Worm (Caenorhabditis elegans): ENCODE results near the gene brc-1.
A peak's percentile ranks its signal among the peaks of the same experiment; 100 is the strongest.
"Not testable (repeated sequence)": the region's sequence is repeated elsewhere in the genome, so short reads cannot be mapped to it uniquely, and the experiment has no call there.

brc-1 gene

ce11 chrIII:3867378-3867904 is 4.7 kb upstream of the brc-1 start, which contains the start of gene rpl-3 (continued):
- peak; percentile 100 for TF ChIP-seq hmg-1.1 (GFP tag; IDR thresholded peaks at IDR 0.05)
- peak; percentile 100 for TF ChIP-seq egl-43 (GFP tag; IDR thresholded peaks at IDR 0.05)
- TF ChIP-seq F37D6.2 (tag; optimal IDR thresholded peaks at IDR 0.05): peak; percentile 98
- peak; percentile 92 for TF ChIP-seq zip-11 (GFP tag; IDR thresholded peaks at IDR 0.05)

- TF ChIP-seq hlh-30 (tag; optimal IDR thresholded peaks at IDR 0.05; ENCODE audit: insufficient read depth) (peak; percentile 1), rbr-2 (tag; optimal IDR thresholded peaks at IDR 0.05) (peak; percentile 9), ceh-44 (GFP tag; IDR thresholded peaks at IDR 0.05) (no peak), hlh-11 (tag; optimal IDR thresholded peaks at IDR 0.05) (peak; percentile 17), gei-8 (GFP tag; optimal IDR thresholded peaks at IDR 0.05) (peak; percentile 7), zfp-3 (GFP tag; conservative IDR thresholded peaks at IDR 0.05) (0 out of 2 replicates have a peak, but pooled peaks have one; percentile 19), Y48G9A.11 (GFP tag; IDR thresholded peaks at IDR 0.05) (0 out of 2 replicates have a peak, but pooled peaks have one; percentile 25), dve-1 (tag; optimal IDR thresholded peaks at IDR 0.05; ENCODE audit: insufficient read depth) (peak; percentile 25), aha-1 (tag) (peak; percentile 95), jun-1 (tag; optimal IDR thresholded peaks at IDR 0.05) (no peak), ama-1 (optimal IDR thresholded peaks at IDR 0.05) (no peak), mep-1 (tag; optimal IDR thresholded peaks at IDR 0.05) (peak; percentile 29), ces-1 (GFP tag; optimal IDR thresholded peaks at IDR 0.05) (peak; percentile 87), daf-16 (GFP tag; optimal IDR thresholded peaks at IDR 0.05) (no peak), daf-16 (tag; optimal IDR thresholded peaks at IDR 0.05) (peak; percentile 4), lsy-2 (tag; optimal IDR thresholded peaks at IDR 0.05) (peak in 1 of 2 experiments; percentile 34), unc-39 (tag; optimal IDR thresholded peaks at IDR 0.05) (no peak), hif-1 (tag; optimal IDR thresholded peaks at IDR 0.05) (peak in 1 of 2 experiments; percentile 30)
These were observed 1.2 kb upstream of the brc-1 start, which contains the start of gene acs-19 for ce11 chrIII:3863814-3864507. Gene acs-19 (plus strand): TSS chrIII:3864489.

ce11 chrIII:3858003-3858402 is 4.8 kb downstream of the brc-1 start:
- TF ChIP-seq dve-1 (tag; optimal IDR thresholded peaks at IDR 0.05; ENCODE audit: insufficient read depth) (peak; percentile 46), nhr-28 (tag; optimal IDR thresholded peaks at IDR 0.05) (peak; percentile 8), php-3 (GFP tag; IDR thresholded peaks at IDR 0.05) (0 out of 2 replicates have a peak, but pooled peaks have one; percentile 30), daf-16 (tag; optimal IDR thresholded peaks at IDR 0.05) (peak; percentile 91), dmd-6 (GFP tag; IDR thresholded peaks at IDR 0.05) (peak; percentile 69), hlh-11 (tag; optimal IDR thresholded peaks at IDR 0.05) (peak; percentile 40), lsy-2 (tag; optimal IDR thresholded peaks at IDR 0.05) (peak in 1 of 2 experiments; percentile 30), mxl-2 (GFP tag; conservative IDR thresholded peaks at IDR 0.05) (0 out of 2 replicates have a peak, but pooled peaks have one; percentile 22)
- not testable (repeated sequence) for TF ChIP-seq daf-16 (GFP tag; optimal IDR thresholded peaks at IDR 0.05)

- TF ChIP-seq tag-97 (GFP tag; IDR thresholded peaks at IDR 0.05) (0 out of 2 replicates have a peak, but pooled peaks have one; percentile 38), dmd-6 (GFP tag; IDR thresholded peaks at IDR 0.05) (peak; percentile 92), nhr-42 (GFP tag; IDR thresholded peaks at IDR 0.05) (peak; percentile 90; the same call in 1 of the 2 replicates), T20F7.1 (GFP tag; optimal IDR thresholded peaks at IDR 0.05) (peak; percentile 69), egl-43 (GFP tag; IDR thresholded peaks at IDR 0.05) (0 out of 2 replicates have a peak, but pooled peaks have one; percentile 38), ceh-20 (GFP tag; IDR thresholded peaks at IDR 0.05) (peak; percentile 86), hlh-11 (tag; optimal IDR thresholded peaks at IDR 0.05) (peak; percentile 33), vab-7 (GFP tag; IDR thresholded peaks at IDR 0.05) (peak; percentile 85), madf-5 (GFP tag; IDR thresholded peaks at IDR 0.05) (peak in 1 of 2 experiments; percentile 67; a peak in 1 of 4 replicates), lin-29 (GFP tag; IDR thresholded peaks at IDR 0.05) (peak; percentile 72), rbr-2 (tag; optimal IDR thresholded peaks at IDR 0.05) (peak; percentile 50), saeg-2 (GFP tag; IDR thresholded peaks at IDR 0.05) (0 out of 2 replicates have a peak, but pooled peaks have one; percentile 23), dpl-1 (GFP tag; optimal IDR thresholded peaks at IDR 0.05) (peak; percentile 7), T26A8.4 (GFP tag; IDR thresholded peaks at IDR 0.05) (peak; percentile 85), D1046.2 (GFP tag; IDR thresholded peaks at IDR 0.05) (peak; percentile 92), ceh-44 (GFP tag; IDR thresholded peaks at IDR 0.05) (peak; percentile 73; the same call in 1 of the 2 replicates), ZK337.2 (GFP tag; IDR thresholded peaks at IDR 0.05) (peak; percentile 94), Y48G9A.11 (GFP tag; IDR thresholded peaks at IDR 0.05) (peak; percentile 60; the same call in 1 of the 2 replicates), ctbp-1 (GFP tag; IDR thresholded peaks at IDR 0.05) (peak; percentile 82), tra-1 (GFP tag; IDR thresholded peaks at IDR 0.05) (peak; percentile 88), lsy-2 (tag; optimal IDR thresholded peaks at IDR 0.05) (peak; percentile 67 to 94), pha-4 (GFP tag; IDR thresholded peaks at IDR 0.05) (peak; percentile 68)
- not testable (repeated sequence) for TF ChIP-seq pha-4 (tag; optimal IDR thresholded peaks at IDR 0.05)
These were observed 5.8 kb downstream of the brc-1 start for ce11 chrIII:3857007-3857406.
